Worm (Caenorhabditis elegans) whole organism, L2 larva: Measurements from ENCODE around the gene F47B8.3.
"Not testable (repeated sequence)": the region's sequence is repeated elsewhere in the genome, so short reads cannot be mapped to it uniquely, and the experiment has no call there.

Experiments used
- C34F6.9 ChIP-seq: fragments of 150-350 bp; optimal IDR thresholded peaks from 2 replicates; lab custom pipeline; 2014; ENCODE audit warnings: missing biosample characterization, missing genetic modification characterization
- F13H6.1 ChIP-seq: sonication (generic microtip); optimal IDR thresholded peaks from 2 replicates; lab custom pipeline; 2016; ENCODE audit warnings: missing genetic modification characterization, missing compliant biosample characterization
- ZK546.5 ChIP-seq: sonication (generic microtip); optimal IDR thresholded peaks from 2 replicates; lab custom pipeline; 2017; ENCODE audit warnings: missing biosample characterization, missing genetic modification characterization
- ama-1 ChIP-seq: fragments of 150-350 bp; optimal IDR thresholded peaks from 2 replicates; lab custom pipeline; 2018; ENCODE audit warnings: inconsistent platforms
- ceh-16 ChIP-seq: fragments of 150-350 bp; optimal IDR thresholded peaks from 2 replicates; lab custom pipeline; 2014; ENCODE audit warnings: missing biosample characterization, missing genetic modification characterization
- ceh-82 ChIP-seq: fragments of 150-350 bp; optimal IDR thresholded peaks from 2 replicates; lab custom pipeline; 2014; ENCODE audit warnings: missing biosample characterization, missing genetic modification characterization
- crh-2 ChIP-seq: sonication (generic microtip); optimal IDR thresholded peaks from 2 replicates; lab custom pipeline; 2017; ENCODE audit warnings: missing biosample characterization, missing genetic modification characterization
- dmd-4 ChIP-seq: sonication (generic microtip); optimal IDR thresholded peaks from 2 replicates; lab custom pipeline; 2017; ENCODE audit warnings: missing biosample characterization, missing genetic modification characterization
- elt-1 ChIP-seq: fragments of 150-350 bp; optimal IDR thresholded peaks from 2 replicates; lab custom pipeline; 2014; ENCODE audit warnings: missing biosample characterization, missing genetic modification characterization
- elt-3 ChIP-seq: sonication (generic microtip); optimal IDR thresholded peaks from 2 replicates; lab custom pipeline; 2017; ENCODE audit warnings: missing biosample characterization, missing genetic modification characterization
- fos-1 ChIP-seq: fragments of 150-350 bp; optimal IDR thresholded peaks from 2 replicates; lab custom pipeline; 2014; ENCODE audit warnings: missing biosample characterization, missing genetic modification characterization
- gmeb-1 ChIP-seq: fragments of 150-350 bp; optimal IDR thresholded peaks from 2 replicates; lab custom pipeline; 2014; ENCODE audit warnings: missing biosample characterization, missing genetic modification characterization
- lin-13 ChIP-seq: fragments of 150-350 bp; optimal IDR thresholded peaks from 2 replicates; lab custom pipeline; 2014; ENCODE audit warnings: missing biosample characterization, missing genetic modification reagents, missing genetic modification characterization
- lsy-2 ChIP-seq, 2 experiments: fragments of 150-350 bp in 1 of 2; sonication (generic microtip) in 1 of 2; optimal IDR thresholded peaks; 2 replicates each; lab custom pipeline; 2014 to 2017; ENCODE audit warnings: missing biosample characterization in 2 of 2, missing genetic modification characterization in 2 of 2
- mab-5 ChIP-seq: fragments of 150-350 bp; optimal IDR thresholded peaks from 2 replicates; lab custom pipeline; 2014; ENCODE audit warnings: missing biosample characterization, missing genetic modification characterization
- mbf-1 ChIP-seq: sonication (generic microtip); optimal IDR thresholded peaks from 2 replicates; lab custom pipeline; 2017; ENCODE audit warnings: missing biosample characterization, missing genetic modification characterization
- mdl-1 ChIP-seq, 2 experiments: fragments of 150-350 bp in 1 of 2; sonication (generic microtip) in 1 of 2; optimal IDR thresholded peaks; 2 replicates each; lab custom pipeline; 2017; ENCODE audit warnings: missing biosample characterization in 2 of 2, missing genetic modification characterization in 2 of 2
- nhr-11 ChIP-seq: fragments of 150-350 bp; optimal IDR thresholded peaks from 2 replicates; lab custom pipeline; 2014; ENCODE audit warnings: missing biosample characterization, missing genetic modification characterization
- nhr-12 ChIP-seq: fragments of 150-350 bp; optimal IDR thresholded peaks from 2 replicates; lab custom pipeline; 2014; ENCODE audit warnings: missing biosample characterization, missing genetic modification characterization
- nhr-21 ChIP-seq: fragments of 150-350 bp; optimal IDR thresholded peaks from 2 replicates; lab custom pipeline; 2014; ENCODE audit warnings: missing biosample characterization, missing genetic modification characterization
- nhr-23 ChIP-seq: fragments of 150-350 bp; optimal IDR thresholded peaks from 2 replicates; lab custom pipeline; 2014; ENCODE audit warnings: missing biosample characterization, missing genetic modification reagents, missing genetic modification characterization
- nhr-237 ChIP-seq: fragments of 150-350 bp; optimal IDR thresholded peaks from 2 replicates; lab custom pipeline; 2014; ENCODE audit warnings: missing biosample characterization, missing genetic modification characterization
- nhr-6 ChIP-seq: fragments of 150-350 bp; optimal IDR thresholded peaks from 2 replicates; lab custom pipeline; 2014; ENCODE audit warnings: missing biosample characterization, missing genetic modification characterization
- nhr-77 ChIP-seq: fragments of 150-350 bp; optimal IDR thresholded peaks from 2 replicates; lab custom pipeline; 2014; ENCODE audit warnings: missing biosample characterization, missing genetic modification characterization
- sem-4 ChIP-seq: fragments of 150-350 bp; optimal IDR thresholded peaks from 2 replicates; lab custom pipeline; 2014; ENCODE audit warnings: missing biosample characterization, missing genetic modification reagents, missing genetic modification characterization
- skn-1 ChIP-seq: sonication (generic microtip); optimal IDR thresholded peaks from 2 replicates; lab custom pipeline; 2017; ENCODE audit warnings: missing biosample characterization, missing genetic modification characterization
- sma-3 ChIP-seq: sonication (generic microtip); optimal IDR thresholded peaks from 2 replicates; lab custom pipeline; 2016; ENCODE audit warnings: missing genetic modification reagents, missing genetic modification characterization, missing compliant biosample characterization
- snpc-4 ChIP-seq: fragments of 150-350 bp; optimal IDR thresholded peaks from 2 replicates; lab custom pipeline; 2014; ENCODE audit warnings: missing biosample characterization, missing genetic modification characterization
- ztf-1 ChIP-seq: fragments of 200-800 bp; sonication (Bioruptor generic); conservative IDR thresholded peaks from 2 replicates; pipeline ENCODE4 v1.3.6; 2022; ENCODE audit warnings: missing genetic modification characterization, missing compliant biosample characterization
- ztf-11 ChIP-seq: sonication (generic microtip); optimal IDR thresholded peaks from 2 replicates; lab custom pipeline; 2017; ENCODE audit warnings: missing biosample characterization, missing genetic modification characterization

The F47B8.3 gene

ce11 chrV:14306771-14307170, 16.0 kb downstream of the F47B8.3 start, which contains the start of gene spig-4:
Gene spig-4 (minus strand): TSS chrV:14306871.
- not testable (repeated sequence) for TF ChIP-seq skn-1 (tag; lab: Kevin White, UChicago); nhr-21 (tag; lab: Kevin White, UChicago); crh-2

- TF ChIP-seq fos-1 (tag; lab: Kevin White, UChicago) = peak; percentile 52
- TF ChIP-seq elt-3 (tag; lab: Kevin White, UChicago) = no peak
- TF ChIP-seq F13H6.1 = no peak
- no peak for TF ChIP-seq nhr-77 (tag; lab: Kevin White, UChicago)
Measured at ce11 chrV:14301076-14301475, 21.7 kb downstream of the F47B8.3 start, which contains the start of gene F14D7.6. Gene F14D7.6 (plus strand): TSS chrV:14301413.

- TF ChIP-seq dmd-4 (tag; lab: Kevin White, UChicago) (no peak), ceh-82 (tag; lab: Kevin White, UChicago) (no peak), gmeb-1 (tag; lab: Kevin White, UChicago) (no peak), lin-13 (GFP tag; lab: Kevin White, UChicago) (no peak), sem-4 (tag; lab: Kevin White, UChicago) (no peak)
Measured at ce11 chrV:14299569-14300064, 23.2 kb downstream of the F47B8.3 start, which contains the start of the genes spig-3 and F14D7.12. Gene spig-3 (minus strand): TSS chrV:14299669. Gene F14D7.12 (plus strand): TSS chrV:14300014.

ce11 chrV:14296499-14296898, 26.3 kb downstream of the F47B8.3 start, which contains the start of gene F14D7.3:
Gene F14D7.3 (plus strand): TSS chrV:14296799.
- TF ChIP-seq nhr-6 (no peak), lsy-2 (tag; optimal IDR thresholded peaks at IDR 0.05; lab: Kevin White, UChicago) (no peak), ztf-1 (GFP tag; lab: Robert Waterston, UW) (no peak)

ce11 chrV:14294396-14294795, 28.4 kb downstream of the F47B8.3 start, which contains the start of gene F14D7.9:
Gene F14D7.9 (plus strand): TSS chrV:14294696.
- TF ChIP-seq ceh-16 = no peak
- no peak for TF ChIP-seq ama-1
- TF ChIP-seq mab-5 = no peak
- no peak for TF ChIP-seq ZK546.5 (tag; lab: Kevin White, UChicago)
- TF ChIP-seq nhr-21 (tag; lab: Kevin White, UChicago) = no peak

ce11 chrV:14293667-14294194, 29.1 kb downstream of the F47B8.3 start, which contains the start of gene F14D7.2:
Gene F14D7.2 (minus strand): TSS chrV:14293717.
- TF ChIP-seq nhr-6 (no peak), elt-1 (tag; lab: Kevin White, UChicago) (no peak), dmd-4 (tag; lab: Kevin White, UChicago) (no peak)

ce11 chrV:14290636-14291035, 32.2 kb downstream of the F47B8.3 start, which contains the start of gene F14D7.18:
Gene F14D7.18 (minus strand): TSS chrV:14290736.
- no peak for TF ChIP-seq mdl-1 (tag; optimal IDR thresholded peaks at IDR 0.05; lab: Kevin White, UChicago)
- no peak for TF ChIP-seq ZK546.5 (tag; lab: Kevin White, UChicago)
- no peak for TF ChIP-seq mbf-1 (tag; lab: Kevin White, UChicago)
- TF ChIP-seq C34F6.9 (tag; lab: Kevin White, UChicago) = no peak
- no peak for TF ChIP-seq ztf-11 (tag; lab: Kevin White, UChicago)
- no peak for TF ChIP-seq sma-3 (GFP tag; lab: Kevin White, UChicago)
- no peak for TF ChIP-seq snpc-4 (tag; lab: Kevin White, UChicago)
- TF ChIP-seq nhr-77 (tag; lab: Kevin White, UChicago) = no peak
- TF ChIP-seq nhr-11 (tag; lab: Kevin White, UChicago) = no peak
- no peak for TF ChIP-seq nhr-237 (tag; lab: Kevin White, UChicago)
- no peak for TF ChIP-seq ztf-1 (GFP tag; lab: Robert Waterston, UW)
- no peak for TF ChIP-seq nhr-12
- TF ChIP-seq nhr-23 (tag; lab: Kevin White, UChicago) = no peak
- TF ChIP-seq lsy-2 (tag; optimal IDR thresholded peaks at IDR 0.05; lab: Kevin White, UChicago) = no peak
